Worm (Caenorhabditis elegans) whole organism, midembryonic: ENCODE results near the gene daam-1.

Experiments
- klf-2 ChIP-seq: fragments of 200-800 bp; sonication (Bioruptor generic); conservative IDR thresholded peaks from 2 replicates; pipeline ENCODE4 v1.3.6; 2022; ENCODE audit warnings: missing genetic modification reagents, missing genetic modification characterization, missing compliant biosample characterization
- med-1 ChIP-seq: sonication (generic microtip); optimal IDR thresholded peaks from 2 replicates; lab custom pipeline; 2017; ENCODE audit warnings: missing genetic modification characterization, mild to moderate bottlenecking, missing compliant biosample characterization, antibody characterized with exemption, missing genetic modification reagents; ENCODE audit not compliant: insufficient read depth
- ztf-23 ChIP-seq: fragments of 200-800 bp; sonication (Bioruptor generic); IDR thresholded peaks from 2 replicates; pipeline ENCODE4 v1.3.6; 2022; ENCODE audit warnings: missing genetic modification reagents, missing genetic modification characterization, missing compliant biosample characterization

DNA sequence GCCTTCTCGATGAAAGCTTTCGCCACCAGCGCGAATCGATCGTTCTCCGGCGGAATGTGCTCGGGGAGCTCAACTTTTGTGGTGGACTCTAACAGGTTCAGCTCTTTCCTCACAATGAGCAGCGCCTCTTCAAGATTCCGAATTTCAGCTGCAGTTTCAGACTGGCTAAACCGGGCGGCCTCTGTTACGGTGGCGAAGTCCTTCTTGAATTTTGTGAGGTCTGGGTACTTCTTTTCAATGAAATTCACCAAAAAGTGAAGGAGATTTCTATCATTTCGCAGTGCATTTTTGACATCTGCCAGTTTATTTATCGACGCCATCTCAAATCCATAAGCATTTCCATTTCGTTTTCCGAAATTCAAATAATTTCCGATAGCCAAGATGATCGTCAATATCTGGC is 17.1 kb downstream of the daam-1 start:
- TF ChIP-seq ztf-23 (GFP tag; lab: Robert Waterston, UW) (no peak), med-1 (no peak), klf-2 (no peak)
